Fruit fly (Drosophila melanogaster): ENCODE data around the gene CG34313.

DNA sequence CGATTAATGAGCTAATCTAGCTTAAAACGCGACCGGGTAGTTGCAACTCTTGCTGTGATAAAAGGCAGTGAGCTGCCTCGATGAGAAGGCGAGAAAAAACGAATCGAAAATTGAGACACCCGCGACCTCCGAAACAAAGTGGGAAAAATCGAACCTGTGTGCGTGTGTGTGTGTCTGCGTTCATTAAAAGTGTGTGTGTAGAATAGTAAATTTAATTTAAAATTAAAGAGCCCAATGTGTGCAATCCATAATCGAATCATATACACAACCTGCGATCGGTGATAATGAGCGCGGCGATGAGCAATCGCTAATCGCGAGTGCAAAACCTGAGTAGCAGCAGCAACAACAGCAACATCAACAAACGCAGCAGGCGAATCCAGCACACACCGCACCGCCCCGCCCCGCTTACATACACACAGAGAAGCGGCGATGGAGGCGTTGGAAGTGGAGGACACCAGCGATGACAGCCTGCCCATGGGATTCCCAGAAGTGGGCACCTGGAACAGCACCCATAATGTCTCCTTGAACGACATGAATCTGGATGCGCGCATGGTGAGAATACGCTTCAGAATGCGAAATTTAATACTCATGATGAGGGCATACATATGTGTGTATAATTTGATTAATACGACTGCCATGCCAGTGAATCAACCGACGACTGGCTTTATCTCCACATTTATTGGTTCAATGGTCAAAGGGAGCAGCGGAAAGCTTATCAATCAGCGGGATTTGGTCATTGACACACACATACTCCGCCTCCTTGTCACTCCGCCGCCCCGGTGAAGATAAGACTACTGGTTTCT, 9.5 kb downstream of the CG34313 start:
- no peak for TF ChIP-seq foxo (GFP tag; optimal IDR thresholded peaks at IDR 0.05)
- TF ChIP-seq OdsH (GFP tag; optimal IDR thresholded peaks at IDR 0.05) = no peak
- TF ChIP-seq Sp1 (GFP tag; optimal IDR thresholded peaks at IDR 0.05) = no peak
- no peak for TF ChIP-seq psq (GFP tag; optimal IDR thresholded peaks at IDR 0.05)
- no peak for TF ChIP-seq CrebA (GFP tag; optimal IDR thresholded peaks at IDR 0.05; ENCODE audit: borderline replicate concordance)
- no peak for TF ChIP-seq fru (GFP tag; optimal IDR thresholded peaks at IDR 0.05)
- no peak for TF ChIP-seq usp (GFP tag; optimal IDR thresholded peaks at IDR 0.05)

Measured in whole organism, wandering third instar larva.